Worm (Caenorhabditis elegans) whole organism, L4/young adult: Measurements from ENCODE around the gene F36D3.1.

Source experiments
- W03F9.2 ChIP-seq: fragments of 150-350 bp; optimal IDR thresholded peaks from 2 replicates; lab custom pipeline; 2014; ENCODE audit warnings: missing biosample characterization, missing genetic modification characterization
- dao-5 ChIP-seq: sonication (generic microtip); optimal IDR thresholded peaks from 2 replicates; lab custom pipeline; 2016; ENCODE audit warnings: missing genotype, missing genetic modification characterization, moderate library complexity, missing compliant biosample characterization
- him-1 ChIP-seq: sonication (generic microtip); optimal IDR thresholded peaks from 2 replicates; lab custom pipeline; 2016; ENCODE audit warnings: missing genotype, missing genetic modification reagents, missing genetic modification characterization, missing compliant biosample characterization

The F36D3.1 gene

DNA sequence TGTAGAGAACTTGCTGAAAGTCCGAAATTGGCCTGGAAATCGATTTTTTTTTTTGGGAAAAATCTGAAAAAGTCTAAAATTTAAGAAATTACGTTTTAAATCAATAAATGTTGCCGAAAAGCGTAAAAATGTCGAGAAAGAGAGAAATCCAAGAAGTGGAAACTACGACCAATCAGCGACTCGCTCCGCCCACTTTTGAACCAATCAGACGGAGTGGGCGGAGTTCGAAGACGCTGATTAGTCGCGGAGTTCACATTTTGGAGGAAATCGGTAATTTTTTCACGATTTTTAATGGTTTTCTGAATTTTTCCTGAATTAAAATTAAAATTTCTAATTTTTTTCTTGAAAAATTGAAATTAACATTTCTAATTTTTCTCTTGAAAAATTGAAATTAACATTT is 40.5 kb downstream of the F36D3.1 start:
- TF ChIP-seq dao-5 (tag; lab: Kevin White, UChicago) (no peak), him-1 (tag; lab: Kevin White, UChicago) (no peak), W03F9.2 (tag; lab: Kevin White, UChicago) (no peak)

DNA sequence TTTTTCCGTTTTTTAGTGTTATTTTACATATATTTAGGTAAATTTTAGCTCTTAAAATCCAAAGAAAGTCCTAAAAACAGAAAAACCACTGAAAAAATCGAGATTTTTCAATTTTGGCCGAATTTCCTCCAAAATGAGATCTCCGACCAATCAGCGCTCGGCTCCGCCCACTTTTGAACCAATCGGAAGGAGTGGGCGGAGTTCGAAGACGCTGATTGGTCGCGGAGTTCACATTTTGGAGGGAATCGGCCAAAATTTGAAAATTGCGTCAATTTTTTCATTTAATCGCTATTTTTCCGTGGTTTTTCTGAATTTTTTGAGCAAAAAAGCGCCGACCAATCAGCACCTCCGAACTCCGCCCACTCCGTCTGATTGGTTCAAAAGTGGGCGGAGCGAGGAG is 41.5 kb downstream of the F36D3.1 start:
- TF ChIP-seq dao-5 (tag; lab: Kevin White, UChicago) (no peak), W03F9.2 (tag; lab: Kevin White, UChicago) (no peak), him-1 (tag; lab: Kevin White, UChicago) (no peak)

DNA sequence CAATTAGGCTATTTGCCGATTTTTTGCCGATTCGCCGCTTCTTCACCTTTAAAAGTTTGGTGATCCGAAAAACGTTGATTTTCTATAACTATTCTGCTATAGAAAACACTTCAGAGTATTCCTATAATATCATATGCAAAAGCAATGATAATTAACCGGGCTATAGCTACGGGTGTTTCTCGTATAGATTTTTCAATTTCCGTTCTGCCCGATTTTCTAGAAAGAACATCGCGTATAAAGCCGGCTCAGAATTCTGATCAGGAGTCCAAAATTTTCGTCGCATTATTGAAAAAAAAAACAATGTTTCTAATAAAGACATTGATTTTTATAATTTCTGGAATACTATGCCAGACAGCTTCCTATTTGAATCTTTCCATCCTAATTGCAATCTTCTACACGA is 51.5 kb downstream of the F36D3.1 start, which contains the start of gene srbc-65:
TSS of gene srbc-65 (plus strand) at position 301 of the 400 bp plus-strand sequence.
- TF ChIP-seq W03F9.2 (tag; lab: Kevin White, UChicago) = no peak
- TF ChIP-seq dao-5 (tag; lab: Kevin White, UChicago) = no peak
- TF ChIP-seq him-1 (tag; lab: Kevin White, UChicago) = no peak
